Fruit fly (Drosophila melanogaster): Measurements from ENCODE around the gene Drak.
A peak's percentile ranks its signal among the peaks of the same experiment; 100 is the strongest.

The Drak gene

dm6 chrX:11569956-11570695 lies 77.2 kb downstream of the Drak start, which contains the start of the genes Polr2A and CG11699 (continued):
- no peak for TF ChIP-seq CG13624 (GFP tag; optimal IDR thresholded peaks at IDR 0.05)
- no peak for TF ChIP-seq CTCF (GFP tag; optimal IDR thresholded peaks at IDR 0.05)
- TF ChIP-seq sisA (GFP tag; IDR thresholded peaks at IDR 0.05) = peak; percentile 43
- no peak for TF ChIP-seq TFAM (GFP tag; optimal IDR thresholded peaks at IDR 0.05)
- no peak for TF ChIP-seq CG13287 (GFP tag; IDR thresholded peaks at IDR 0.05; ENCODE audit: partially characterized antibody)
- TF ChIP-seq fru (optimal IDR thresholded peaks at IDR 0.05) = no peak
- no peak for TF ChIP-seq gem (tag; optimal IDR thresholded peaks at IDR 0.05)
- TF ChIP-seq CG10959 (GFP tag; IDR thresholded peaks at IDR 0.05) = no peak
- no peak for TF ChIP-seq CG18619 (GFP tag; optimal IDR thresholded peaks at IDR 0.05)
- peak; percentile 5 for TF ChIP-seq CG8359 (GFP tag; optimal IDR thresholded peaks at IDR 0.05; ENCODE audit: borderline replicate concordance)
- no peak for TF ChIP-seq Doc2 (GFP tag; IDR thresholded peaks at IDR 0.05)
- TF ChIP-seq ato (GFP tag; IDR thresholded peaks at IDR 0.05; ENCODE audit: partially characterized antibody) = no peak
- TF ChIP-seq jing (GFP tag; optimal IDR thresholded peaks at IDR 0.05) = no peak
- peak; percentile 53 for TF ChIP-seq CG9817 (tag; optimal IDR thresholded peaks at IDR 0.05)
- TF ChIP-seq ci (GFP tag; IDR thresholded peaks at IDR 0.05) = no peak
- no peak for TF ChIP-seq HLH3B (GFP tag; IDR thresholded peaks at IDR 0.05)
- peak in 1 of 2 experiments; percentile 53 for TF ChIP-seq insv (GFP tag; optimal IDR thresholded peaks at IDR 0.05)
- TF ChIP-seq ranshi (GFP tag; IDR thresholded peaks at IDR 0.05) = no peak
- TF ChIP-seq dm (GFP tag; optimal IDR thresholded peaks at IDR 0.05) = peak; percentile 18
- no peak for TF ChIP-seq CG17802 (tag; optimal IDR thresholded peaks at IDR 0.05)
- TF ChIP-seq Pdp1 (GFP tag; optimal IDR thresholded peaks at IDR 0.05) = peak in 1 of 2 experiments; percentile 44
- no peak for TF ChIP-seq H2.0 (GFP tag; IDR thresholded peaks at IDR 0.05)
- no peak for TF ChIP-seq hkb (optimal IDR thresholded peaks at IDR 0.05)
- TF ChIP-seq hkb (GFP tag; IDR thresholded peaks at IDR 0.05) = no peak
- TF ChIP-seq CG42726 (GFP tag; IDR thresholded peaks at IDR 0.05; ENCODE audit: partially characterized antibody) = no peak
- peak; percentile 57 for TF ChIP-seq CG2712 (tag; optimal IDR thresholded peaks at IDR 0.05)
- peak; percentile 66 for TF ChIP-seq CG12391 (tag; optimal IDR thresholded peaks at IDR 0.05)
- TF ChIP-seq Dek (tag; optimal IDR thresholded peaks at IDR 0.05) = peak; percentile 59
- no peak for TF ChIP-seq CG32772 (GFP tag; IDR thresholded peaks at IDR 0.05)
- no peak for TF ChIP-seq salm (tag; optimal IDR thresholded peaks at IDR 0.05)
- peak; percentile 54 for TF ChIP-seq CG10147 (GFP tag; optimal IDR thresholded peaks at IDR 0.05)
- TF ChIP-seq bab2 (GFP tag; optimal IDR thresholded peaks at IDR 0.05) = no peak
- TF ChIP-seq lbe (GFP tag; optimal IDR thresholded peaks at IDR 0.05) = peak; percentile 44
- TF ChIP-seq CG12155 (GFP tag; optimal IDR thresholded peaks at IDR 0.05) = peak; percentile 45
- TF ChIP-seq Opbp (GFP tag; IDR thresholded peaks at IDR 0.05; ENCODE audit: partially characterized antibody) = 0 out of 3 replicates have a peak, but pooled peaks have one; percentile 29
- TF ChIP-seq Hsf (GFP tag; optimal IDR thresholded peaks at IDR 0.05) = no peak
- TF ChIP-seq abd-A (tag; optimal IDR thresholded peaks at IDR 0.05) = no peak
- TF ChIP-seq Usf (GFP tag; optimal IDR thresholded peaks at IDR 0.05) = peak; percentile 20
- TF ChIP-seq Hmx (GFP tag; optimal IDR thresholded peaks at IDR 0.05) = no peak
- no peak for TF ChIP-seq CG14860 (GFP tag; IDR thresholded peaks at IDR 0.05; ENCODE audit: partially characterized antibody)
- TF ChIP-seq CG8089 (GFP tag; optimal IDR thresholded peaks at IDR 0.05) = no peak
- TF ChIP-seq vfl (GFP tag; optimal IDR thresholded peaks at IDR 0.05) = no peak
- peak in 1 of 2 experiments; percentile 45 for TF ChIP-seq dpn (GFP tag; optimal IDR thresholded peaks at IDR 0.05)
- TF ChIP-seq ham (GFP tag; IDR thresholded peaks at IDR 0.05) = no peak
- TF ChIP-seq ash1 (GFP tag; optimal IDR thresholded peaks at IDR 0.05) = no peak
- no peak for TF ChIP-seq Hr51 (GFP tag; optimal IDR thresholded peaks at IDR 0.05)
- no peak for TF ChIP-seq Fer2 (tag; optimal IDR thresholded peaks at IDR 0.05)
- no peak for TF ChIP-seq caup (GFP tag; optimal IDR thresholded peaks at IDR 0.05; ENCODE audit: severe bottlenecking)
- no peak for TF ChIP-seq pfk (GFP tag; optimal IDR thresholded peaks at IDR 0.05)
- no peak for TF ChIP-seq CG18011 (GFP tag; optimal IDR thresholded peaks at IDR 0.05)

Measured in whole organism, embryonic.